Fruit fly (Drosophila melanogaster): Measurements from ENCODE around the gene CG2200.

CG2200 gene

DNA sequence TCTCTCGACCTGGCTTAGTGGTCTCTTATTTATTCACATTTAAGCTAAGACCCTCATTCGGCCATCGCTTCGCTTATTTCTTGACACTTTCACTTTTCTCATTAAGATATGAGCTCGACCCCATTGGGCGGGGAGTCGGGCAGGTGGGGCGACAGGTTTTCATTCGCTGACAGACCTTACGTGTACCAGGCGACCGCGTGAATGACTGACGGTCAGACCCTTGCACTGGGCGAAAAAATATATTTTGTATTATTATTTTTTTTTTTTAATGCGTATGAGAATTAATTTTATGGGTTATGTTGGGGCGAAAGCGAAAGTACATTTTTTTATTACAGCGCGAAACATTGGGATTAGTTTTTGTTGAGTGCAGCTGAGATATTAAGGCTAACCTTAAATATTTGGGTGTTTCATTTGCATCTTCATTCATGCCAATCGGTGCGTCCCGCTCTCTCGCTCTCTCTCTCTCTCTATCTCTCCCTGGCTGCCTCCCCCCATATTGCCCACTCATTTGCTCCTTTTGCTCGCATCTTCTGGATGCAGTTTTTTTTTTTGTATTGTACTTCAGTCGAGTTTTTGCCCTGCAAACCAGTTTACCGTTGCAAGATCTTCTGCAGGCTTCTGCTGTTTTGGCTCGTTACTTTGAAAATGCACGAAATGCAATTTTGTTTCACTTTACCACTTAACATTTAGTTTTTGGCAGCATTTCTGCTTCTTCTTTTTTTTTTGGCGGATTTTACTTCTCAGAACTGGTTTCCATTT, 43.0 kb downstream of the CG2200 start (continued):
- TF ChIP-seq gt (GFP tag; IDR thresholded peaks at IDR 0.05): no peak
- peak; percentile 45 for TF ChIP-seq lab (GFP tag; optimal IDR thresholded peaks at IDR 0.05)
- TF ChIP-seq bowl (GFP tag; IDR thresholded peaks at IDR 0.05): peak; percentile 76
- peak; percentile 50 for TF ChIP-seq CG15601 (tag; optimal IDR thresholded peaks at IDR 0.05)
- peak; percentile 17 for TF ChIP-seq pnt (GFP tag; optimal IDR thresholded peaks at IDR 0.05)
- TF ChIP-seq sr (GFP tag; IDR thresholded peaks at IDR 0.05): 0 out of 3 replicates have a peak, but pooled peaks have one; percentile 42
- peak; percentile 55 for TF ChIP-seq CG18262 (tag; optimal IDR thresholded peaks at IDR 0.05)
- TF ChIP-seq CG13296 (GFP tag; optimal IDR thresholded peaks at IDR 0.05): no peak
- TF ChIP-seq Meics (GFP tag; optimal IDR thresholded peaks at IDR 0.05): peak; percentile 11
- no peak for TF ChIP-seq D (optimal IDR thresholded peaks at IDR 0.05)
- peak; percentile 38 for TF ChIP-seq D (GFP tag; optimal IDR thresholded peaks at IDR 0.05)
- TF ChIP-seq Med (GFP tag): peak; percentile 90
- TF ChIP-seq slbo (GFP tag; IDR thresholded peaks at IDR 0.05): no peak
- peak; percentile 69; the same call in 2 of the 3 replicates for TF ChIP-seq zfh1 (GFP tag; IDR thresholded peaks at IDR 0.05)
- TF ChIP-seq Max (GFP tag; optimal IDR thresholded peaks at IDR 0.05): no peak
- TF ChIP-seq CG10543 (GFP tag; optimal IDR thresholded peaks at IDR 0.05): no peak
- TF ChIP-seq stwl (tag; optimal IDR thresholded peaks at IDR 0.05): no peak
- peak; percentile 67 for TF ChIP-seq B-H1 (GFP tag; IDR thresholded peaks at IDR 0.05)
- no peak for TF ChIP-seq Scr (GFP tag; IDR thresholded peaks at IDR 0.05; ENCODE audit: partially characterized antibody)
- TF ChIP-seq Xbp1 (GFP tag; optimal IDR thresholded peaks at IDR 0.05): peak; percentile 41
- TF ChIP-seq crol (GFP tag; IDR thresholded peaks at IDR 0.05): peak; percentile 31; the same call in 1 of the 2 replicates
- TF ChIP-seq CG7556 (GFP tag; optimal IDR thresholded peaks at IDR 0.05): peak; percentile 39

DNA sequence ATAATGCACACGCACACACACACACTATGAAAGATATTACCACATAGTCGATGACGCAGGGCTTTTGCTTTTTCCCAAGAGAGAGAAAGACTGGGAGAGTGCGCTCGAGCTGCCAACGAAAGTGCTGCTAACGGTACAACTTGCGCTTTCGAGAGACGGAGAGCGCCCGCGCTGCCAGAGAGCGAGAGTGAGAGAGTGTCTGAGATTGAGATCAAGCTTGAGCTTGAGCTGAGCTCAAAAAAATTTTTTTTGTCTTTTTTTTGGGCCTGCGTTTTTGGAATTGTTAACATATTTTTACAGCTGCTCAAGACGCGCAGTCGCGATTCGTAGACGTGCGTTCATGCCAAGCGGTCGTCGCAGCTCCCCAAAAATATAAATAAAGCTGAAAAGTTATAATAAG, 44.8 kb downstream of the CG2200 start, which contains the start of gene CG32645:
Gene CG32645, plus strand, starts transcription at position 313 of the 400 bp plus-strand sequence.
- TF ChIP-seq CG9876 (GFP tag; optimal IDR thresholded peaks at IDR 0.05) (no peak), Sox102F (GFP tag; optimal IDR thresholded peaks at IDR 0.05) (no peak), CG3838 (GFP tag; optimal IDR thresholded peaks at IDR 0.05) (no peak), D19A (tag; optimal IDR thresholded peaks at IDR 0.05) (no peak), Atf6 (GFP tag; IDR thresholded peaks at IDR 0.05) (no peak), ara (GFP tag; IDR thresholded peaks at IDR 0.05) (no peak), lab (GFP tag; optimal IDR thresholded peaks at IDR 0.05) (no peak), CG11398 (GFP tag; optimal IDR thresholded peaks at IDR 0.05) (no peak), BtbVII (GFP tag; optimal IDR thresholded peaks at IDR 0.05) (no peak), vnd (GFP tag; IDR thresholded peaks at IDR 0.05; ENCODE audit: partially characterized antibody) (no peak), kni (GFP tag; optimal IDR thresholded peaks at IDR 0.05) (no peak), zen2 (GFP tag; IDR thresholded peaks at IDR 0.05; ENCODE audit: partially characterized antibody) (0 out of 3 replicates have a peak, but pooled peaks have one; percentile 31), grn (GFP tag; optimal IDR thresholded peaks at IDR 0.05) (no peak), CG10366 (GFP tag; IDR thresholded peaks at IDR 0.05) (no peak), oc (tag; optimal IDR thresholded peaks at IDR 0.05) (peak; percentile 31), CG12219 (GFP tag; optimal IDR thresholded peaks at IDR 0.05) (no peak), Opbp (GFP tag; IDR thresholded peaks at IDR 0.05; ENCODE audit: partially characterized antibody) (0 out of 3 replicates have a peak, but pooled peaks have one; percentile 13), chinmo (GFP tag; IDR thresholded peaks at IDR 0.05; ENCODE audit: partially characterized antibody) (peak; percentile 59; the same call in 1 of the 4 replicates), Dll (GFP tag; IDR thresholded peaks at IDR 0.05; ENCODE audit: partially characterized antibody) (0 out of 4 replicates have a peak, but pooled peaks have one; percentile 14), knrl (GFP tag; IDR thresholded peaks at IDR 0.05; ENCODE audit: partially characterized antibody) (no peak), toy (GFP tag; IDR thresholded peaks at IDR 0.05) (no peak), cg (GFP tag; optimal IDR thresholded peaks at IDR 0.05) (peak; percentile 49), sd (tag; optimal IDR thresholded peaks at IDR 0.05) (peak; percentile 91), tap (tag; optimal IDR thresholded peaks at IDR 0.05) (no peak), CG14710 (tag; optimal IDR thresholded peaks at IDR 0.05) (no peak), tup (GFP tag; optimal IDR thresholded peaks at IDR 0.05) (no peak), Drgx (GFP tag; IDR thresholded peaks at IDR 0.05) (0 out of 2 replicates have a peak, but pooled peaks have one; percentile 16), gem (tag; optimal IDR thresholded peaks at IDR 0.05) (no peak)

Measured in whole organism, embryonic.